Worm (Caenorhabditis elegans): Measurements from ENCODE around the gene C26B9.6.

DNA sequence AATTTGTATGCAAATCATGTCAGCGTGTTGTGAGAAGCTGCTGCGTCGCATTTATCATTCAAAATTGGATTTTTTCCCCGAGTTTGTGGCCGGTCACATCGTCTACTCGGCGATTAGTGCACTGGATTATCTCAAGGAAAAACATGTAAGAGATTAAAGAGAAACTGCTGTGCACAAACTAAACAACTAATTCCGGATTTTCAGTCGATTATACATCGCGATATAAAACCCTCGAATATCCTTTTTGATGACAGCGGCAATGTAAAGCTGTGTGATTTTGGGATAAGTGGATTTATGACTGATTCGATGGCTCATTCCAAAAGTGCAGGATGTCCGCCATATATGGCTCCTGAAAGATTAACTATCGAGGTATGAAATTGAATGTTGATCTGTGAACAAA lies 35.3 kb upstream of the C26B9.6 start:
- TF ChIP-seq ztf-11 (tag; optimal IDR thresholded peaks at IDR 0.05) (no peak), pha-4 (tag; optimal IDR thresholded peaks at IDR 0.05) (no peak), nhr-12 (tag; optimal IDR thresholded peaks at IDR 0.05) (no peak), nhr-237 (tag; optimal IDR thresholded peaks at IDR 0.05) (no peak), cnd-1 (tag; optimal IDR thresholded peaks at IDR 0.05) (no peak), bed-3 (GFP tag; optimal IDR thresholded peaks at IDR 0.05) (no peak), snpc-4 (tag; optimal IDR thresholded peaks at IDR 0.05) (no peak), sptf-1 (tag; optimal IDR thresholded peaks at IDR 0.05) (no peak), unc-62 (GFP tag; optimal IDR thresholded peaks at IDR 0.05) (no peak), unc-39 (tag; optimal IDR thresholded peaks at IDR 0.05) (no peak), lsy-2 (tag; optimal IDR thresholded peaks at IDR 0.05) (no peak), unc-120 (tag; optimal IDR thresholded peaks at IDR 0.05; ENCODE audit: poor library complexity, severe bottlenecking) (no peak)
